Fruit fly (Drosophila melanogaster) whole organism, embryonic: ENCODE data around the gene SMSr.

Source experiments
- Bteb2 ChIP-seq: fragments of 200-800 bp; sonication (Bioruptor generic); optimal IDR thresholded peaks from 2 replicates; lab custom pipeline; 2016; ENCODE audit warnings: missing biosample characterization, missing genetic modification characterization
- CG10209 ChIP-seq: fragments of 200-800 bp; sonication (Bioruptor generic); optimal IDR thresholded peaks from 3 replicates; lab custom pipeline; 2017; ENCODE audit warnings: missing biosample characterization, mild to moderate bottlenecking, missing genetic modification characterization, missing genetic modification reagents
- CG10462 ChIP-seq: fragments of 200-800 bp; sonication (Bioruptor generic); optimal IDR thresholded peaks from 2 replicates; lab custom pipeline; 2016; ENCODE audit warnings: missing biosample characterization, missing genetic modification characterization
- CG11560 ChIP-seq: fragments of 200-800 bp; sonication (Bioruptor generic); IDR thresholded peaks from 3 replicates; pipeline ENCODE4 v1.3.6; 2022; ENCODE audit warnings: missing biosample characterization, missing genetic modification characterization
- CG11695 ChIP-seq: fragments of 200-800 bp; sonication (Bioruptor generic); IDR thresholded peaks from 3 replicates; pipeline ENCODE4 v1.3.6; 2022; ENCODE audit warnings: missing biosample characterization, missing genetic modification characterization
- CG12391 ChIP-seq: fragments of 200-800 bp; sonication (Bioruptor generic); optimal IDR thresholded peaks from 3 replicates; lab custom pipeline; 2018; ENCODE audit warnings: missing biosample characterization, mild to moderate bottlenecking, missing genetic modification characterization, moderate library complexity
- CG13296 ChIP-seq: fragments of 200-800 bp; sonication (Bioruptor generic); optimal IDR thresholded peaks from 3 replicates; lab custom pipeline; 2018; ENCODE audit warnings: missing biosample characterization, mild to moderate bottlenecking, missing genetic modification characterization
- CG15011 ChIP-seq: fragments of 200-800 bp; sonication (Bioruptor generic); optimal IDR thresholded peaks from 3 replicates; lab custom pipeline; 2018; ENCODE audit warnings: missing biosample characterization, mild to moderate bottlenecking, missing genetic modification characterization
- CG15479 ChIP-seq: fragments of 200-800 bp; sonication (Bioruptor generic); optimal IDR thresholded peaks from 3 replicates; lab custom pipeline; 2019; ENCODE audit warnings: missing biosample characterization, mild to moderate bottlenecking, missing genetic modification characterization, moderate library complexity
- CG16779 ChIP-seq: fragments of 200-800 bp; sonication (Bioruptor generic); IDR thresholded peaks from 2 replicates; pipeline ENCODE4 v1.3.6; 2022; ENCODE audit warnings: missing biosample characterization, missing genetic modification characterization
- CG17359 ChIP-seq: fragments of 200-800 bp; sonication (Bioruptor generic); optimal IDR thresholded peaks from 3 replicates; lab custom pipeline; 2018; ENCODE audit warnings: missing biosample characterization, mild to moderate bottlenecking, missing genetic modification characterization, moderate library complexity
- CG18764 ChIP-seq: fragments of 200-800 bp; sonication (Bioruptor generic); optimal IDR thresholded peaks from 3 replicates; lab custom pipeline; 2016; ENCODE audit warnings: missing biosample characterization, missing genetic modification characterization
- CG31388 ChIP-seq: fragments of 200-800 bp; sonication (Bioruptor generic); optimal IDR thresholded peaks from 2 replicates; lab custom pipeline; 2016; ENCODE audit warnings: missing biosample characterization, missing genetic modification characterization
- CG31441 ChIP-seq: fragments of 200-800 bp; sonication (Bioruptor generic); IDR thresholded peaks from 2 replicates; pipeline ENCODE4 v1.3.6; 2022; ENCODE audit warnings: missing biosample characterization, missing genetic modification characterization
- CG3163 ChIP-seq: fragments of 200-800 bp; sonication (Bioruptor generic); optimal IDR thresholded peaks from 3 replicates; lab custom pipeline; 2016; ENCODE audit warnings: missing biosample characterization, missing genetic modification characterization
- CG32767 ChIP-seq: fragments of 200-800 bp; sonication (Bioruptor generic); IDR thresholded peaks from 2 replicates; pipeline ENCODE4 v1.3.6; 2022; ENCODE audit warnings: missing biosample characterization, missing genetic modification characterization
- CG34376 ChIP-seq: fragments of 200-800 bp; sonication (Bioruptor generic); optimal IDR thresholded peaks from 2 replicates; lab custom pipeline; 2018; ENCODE audit warnings: missing biosample characterization, mild to moderate bottlenecking, missing genetic modification characterization
- CG6175 ChIP-seq: fragments of 200-800 bp; sonication (Bioruptor generic); IDR thresholded peaks from 3 replicates; pipeline ENCODE4 v1.3.6; 2022; ENCODE audit warnings: missing biosample characterization, missing genetic modification characterization
- CG6683 ChIP-seq: fragments of 200-800 bp; sonication (Bioruptor generic); optimal IDR thresholded peaks from 2 replicates; lab custom pipeline; 2017; ENCODE audit warnings: missing biosample characterization, mild to moderate bottlenecking, missing genetic modification characterization, missing genetic modification reagents
- CG7357 ChIP-seq: fragments of 200-800 bp; sonication (Bioruptor generic); IDR thresholded peaks from 3 replicates; pipeline ENCODE4 v1.3.6; 2022; ENCODE audit warnings: missing biosample characterization, missing genetic modification characterization
- CG7987 ChIP-seq: fragments of 200-800 bp; sonication (Bioruptor generic); optimal IDR thresholded peaks from 2 replicates; lab custom pipeline; 2018; ENCODE audit warnings: missing biosample characterization, mild to moderate bottlenecking, missing genetic modification characterization, moderate library complexity
- CG8478 ChIP-seq: fragments of >200 bp; optimal IDR thresholded peaks from 2 replicates; lab custom pipeline; 2018
- CG9437 ChIP-seq: fragments of 200-800 bp; sonication (Bioruptor generic); optimal IDR thresholded peaks from 2 replicates; lab custom pipeline; 2018; ENCODE audit warnings: missing biosample characterization, mild to moderate bottlenecking, missing genetic modification characterization
- CG9797 ChIP-seq: fragments of 200-800 bp; sonication (Bioruptor generic); optimal IDR thresholded peaks from 3 replicates; lab custom pipeline; 2018; ENCODE audit warnings: missing biosample characterization, mild to moderate bottlenecking, missing genetic modification characterization
- D19A ChIP-seq: fragments of 200-800 bp; optimal IDR thresholded peaks from 3 replicates; lab custom pipeline; 2019; ENCODE audit warnings: missing biosample characterization, mild to moderate bottlenecking, missing genetic modification characterization, moderate library complexity
- Dip2 ChIP-seq: fragments of 200-800 bp; sonication (Bioruptor generic); IDR thresholded peaks from 2 replicates; pipeline ENCODE4 v1.3.6; 2022; ENCODE audit warnings: missing biosample characterization, missing genetic modification characterization
- Ets65A ChIP-seq: fragments of 200-800 bp; sonication (Bioruptor generic); peaks from one replicate; lab custom pipeline; 2016; ENCODE audit warnings: missing biosample characterization, missing genetic modification characterization
- Pdp1 ChIP-seq, 2 experiments: fragments of 200-800 bp; sonication (Bioruptor generic); optimal IDR thresholded peaks; 3 replicates each; lab custom pipeline; 2016; ENCODE audit warnings: missing biosample characterization in 2 of 2, missing genetic modification characterization in 2 of 2, mild to moderate bottlenecking in 1 of 2, moderate library complexity in 1 of 2
- bbx ChIP-seq: fragments of 200-800 bp; sonication (Bioruptor generic); IDR thresholded peaks from 2 replicates; pipeline ENCODE4 v1.3.6; 2022; ENCODE audit warnings: missing biosample characterization, missing genetic modification characterization; ENCODE audit not compliant: partially characterized antibody
- bsh ChIP-seq, 2 experiments: fragments of 200-800 bp; sonication (Bioruptor generic); optimal IDR thresholded peaks; 2 replicates each; lab custom pipeline; 2017 to 2018; ENCODE audit warnings: mild to moderate bottlenecking in 2 of 2, missing biosample characterization in 2 of 2, missing genetic modification characterization in 2 of 2, moderate library complexity in 1 of 2
- caup ChIP-seq: fragments of 200-800 bp; sonication (Bioruptor generic); optimal IDR thresholded peaks from 3 replicates; lab custom pipeline; 2017; ENCODE audit warnings: missing biosample characterization, mild to moderate bottlenecking, missing genetic modification characterization, moderate library complexity; ENCODE audit not compliant: severe bottlenecking
- crp ChIP-seq, 2 experiments: fragments of 200-800 bp; sonication (Bioruptor generic); optimal IDR thresholded peaks; 2 replicates in 1 of 2; 3 replicates in 1 of 2; lab custom pipeline; 2017; ENCODE audit warnings: missing biosample characterization in 2 of 2, missing genetic modification characterization in 2 of 2, mild to moderate bottlenecking in 1 of 2, moderate library complexity in 1 of 2
- cwo ChIP-seq: fragments of 200-800 bp; sonication (Bioruptor generic); optimal IDR thresholded peaks from 3 replicates; lab custom pipeline; 2017; ENCODE audit warnings: missing biosample characterization, missing genetic modification characterization, mild to moderate bottlenecking, moderate library complexity, missing genetic modification reagents
- disco-r ChIP-seq: fragments of 200-800 bp; sonication (Bioruptor generic); optimal IDR thresholded peaks from 2 replicates; lab custom pipeline; 2016; ENCODE audit warnings: missing biosample characterization, missing genetic modification characterization
- eve ChIP-seq, 2 experiments: fragments of >200 bp; optimal IDR thresholded peaks; 2 replicates each; lab custom pipeline; 2017; ENCODE audit warnings: missing biosample characterization in 2 of 2, missing genetic modification characterization in 2 of 2
- exex ChIP-seq: fragments of 200-800 bp; sonication (Bioruptor generic); optimal IDR thresholded peaks from 4 replicates; lab custom pipeline; 2018; ENCODE audit warnings: missing biosample characterization, mild to moderate bottlenecking, missing genetic modification characterization, moderate library complexity
- her ChIP-seq: fragments of 200-800 bp; sonication (Bioruptor generic); optimal IDR thresholded peaks from 2 replicates; lab custom pipeline; 2016; ENCODE audit warnings: missing biosample characterization, missing genetic modification characterization
- jumu ChIP-seq: fragments of 200-800 bp; sonication (Bioruptor generic); optimal IDR thresholded peaks from 3 replicates; lab custom pipeline; 2016; ENCODE audit warnings: missing biosample characterization, missing genetic modification characterization
- lab ChIP-seq: fragments of 200-800 bp; sonication (Bioruptor generic); optimal IDR thresholded peaks from 3 replicates; lab custom pipeline; 2017; ENCODE audit warnings: missing biosample characterization, missing genetic modification characterization, mild to moderate bottlenecking, moderate library complexity, missing genetic modification reagents
- mirr ChIP-seq: fragments of 200-800 bp; sonication (Bioruptor generic); optimal IDR thresholded peaks from 3 replicates; lab custom pipeline; 2018; ENCODE audit warnings: missing biosample characterization, mild to moderate bottlenecking, missing genetic modification characterization
- sug ChIP-seq: fragments of 200-800 bp; optimal IDR thresholded peaks from 2 replicates; lab custom pipeline; 2019; ENCODE audit warnings: missing biosample characterization, mild to moderate bottlenecking, missing genetic modification characterization, moderate library complexity
- toy ChIP-seq: fragments of 200-800 bp; sonication (Bioruptor generic); IDR thresholded peaks from 2 replicates; pipeline ENCODE4 v1.3.6; 2022; ENCODE audit warnings: missing biosample characterization, missing genetic modification characterization
- unpg ChIP-seq: fragments of 200-800 bp; sonication (Bioruptor generic); optimal IDR thresholded peaks from 3 replicates; lab custom pipeline; 2018; ENCODE audit warnings: missing biosample characterization, mild to moderate bottlenecking, missing genetic modification characterization, moderate library complexity
- wor ChIP-seq: fragments of 200-800 bp; sonication (Bioruptor generic); IDR thresholded peaks from 2 replicates; pipeline ENCODE4 v1.3.6; 2022; ENCODE audit warnings: missing biosample characterization, missing genetic modification characterization
- yki ChIP-seq: fragments of >200 bp; optimal IDR thresholded peaks from 3 replicates; lab custom pipeline; 2018

Gene SMSr

DNA sequence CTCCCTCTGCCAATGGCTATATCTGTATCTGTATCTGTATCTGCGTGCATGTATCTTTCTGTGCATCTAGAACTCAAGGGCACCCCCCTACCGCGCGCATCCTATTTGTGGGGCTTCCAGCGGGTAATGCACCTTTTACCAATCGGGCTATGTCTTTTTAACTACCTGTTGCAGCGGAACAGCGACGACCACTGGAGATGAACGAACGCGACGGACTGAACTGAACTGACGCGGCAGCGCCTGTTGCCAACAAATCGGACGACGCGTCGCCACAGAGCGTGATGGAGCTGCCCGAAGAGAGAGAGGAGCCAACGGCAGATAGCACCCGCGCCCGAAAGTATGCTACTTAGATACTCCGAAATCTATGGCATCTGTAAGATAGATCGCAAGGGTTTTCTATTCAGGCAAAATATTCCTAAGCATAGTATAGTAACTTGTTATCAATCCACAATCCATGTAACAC is 36.3 kb downstream of the SMSr start, which contains the start of gene Cln7 (continued):
- TF ChIP-seq CG9797 (GFP tag; lab: Kevin White, UChicago), result no peak
- TF ChIP-seq crp (GFP tag; optimal IDR thresholded peaks at IDR 0.05; lab: Kevin White, UChicago), result no peak
- no peak for TF ChIP-seq yki (lab: Kevin White, UChicago)
- peak; percentile 29; the same call in 1 of the 3 replicates for TF ChIP-seq CG6175 (GFP tag; lab: Robert Waterston, UW)
- TF ChIP-seq CG15011, result no peak
- no peak for TF ChIP-seq toy
- no peak for TF ChIP-seq Ets65A (GFP tag; lab: Kevin White, UChicago)
- peak; percentile 12 for TF ChIP-seq CG12391
- TF ChIP-seq unpg (GFP tag; lab: Kevin White, UChicago), result peak; percentile 40
- TF ChIP-seq CG7987 (GFP tag; lab: Kevin White, UChicago), result peak; percentile 53
- TF ChIP-seq CG18764 (GFP tag; lab: Kevin White, UChicago), result no peak
- peak; percentile 2 for TF ChIP-seq CG6683 (GFP tag; lab: Kevin White, UChicago)
- TF ChIP-seq CG16779 (GFP tag; lab: Robert Waterston, UW), result 0 out of 2 replicates have a peak, but pooled peaks have one; percentile 26
- TF ChIP-seq disco-r (GFP tag; lab: Kevin White, UChicago), result no peak
- no peak for TF ChIP-seq her (GFP tag; lab: Kevin White, UChicago)
- TF ChIP-seq eve (GFP tag; optimal IDR thresholded peaks at IDR 0.05; lab: Kevin White, UChicago), result no peak
- TF ChIP-seq CG10462 (GFP tag; lab: Kevin White, UChicago), result no peak
- no peak for TF ChIP-seq CG31388 (GFP tag; lab: Kevin White, UChicago)
- TF ChIP-seq CG7357 (GFP tag; lab: Robert Waterston, UW), result no peak
- peak; percentile 48 for TF ChIP-seq caup (GFP tag; lab: Kevin White, UChicago)
- peak; percentile 74; the same call in 1 of the 2 replicates for TF ChIP-seq CG32767
- peak; percentile 62 for TF ChIP-seq bbx
- TF ChIP-seq CG10209 (GFP tag; lab: Kevin White, UChicago), result no peak
- no peak for TF ChIP-seq CG8478 (lab: Kevin White, UChicago)
- peak; percentile 38; the same call in 1 of the 2 replicates for TF ChIP-seq CG31441 (GFP tag; lab: Robert Waterston, UW)
- TF ChIP-seq CG11560, result no peak
- TF ChIP-seq Dip2 (GFP tag; lab: Robert Waterston, UW), result no peak
- peak; percentile 14 for TF ChIP-seq jumu (GFP tag; lab: Kevin White, UChicago)
- TF ChIP-seq CG17359, result peak; percentile 31
- peak; percentile 59 for TF ChIP-seq CG3163

DNA sequence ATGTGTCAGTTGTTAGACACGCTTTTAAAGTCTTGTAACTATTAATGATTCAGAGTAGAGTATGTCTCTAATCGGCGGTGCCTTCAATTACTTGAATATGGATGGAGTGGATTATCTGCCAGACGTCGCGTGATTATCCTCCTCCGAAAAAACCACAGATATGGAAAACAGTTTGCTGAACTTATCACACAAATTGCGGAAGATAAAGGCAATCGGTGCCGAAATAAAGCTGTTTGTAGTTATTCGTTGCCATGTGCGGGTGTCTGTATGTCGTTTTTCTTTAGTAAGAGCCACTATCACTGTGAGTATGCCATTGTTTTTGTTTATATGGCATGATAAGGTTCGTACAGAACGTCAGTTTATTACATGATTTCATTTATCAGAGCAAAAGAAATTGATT is 37.3 kb downstream of the SMSr start:
- TF ChIP-seq Bteb2 (GFP tag; lab: Kevin White, UChicago) (no peak), CG15479 (GFP tag; lab: Kevin White, UChicago) (peak; percentile 69), CG11695 (GFP tag; lab: Robert Waterston, UW) (no peak), bsh (GFP tag; optimal IDR thresholded peaks at IDR 0.05; lab: Kevin White, UChicago) (no peak), CG9437 (GFP tag; lab: Kevin White, UChicago) (no peak), exex (peak; percentile 96), sug (peak; percentile 38), CG15011 (no peak), D19A (tag; lab: Kevin White, UChicago) (no peak), cwo (GFP tag; lab: Kevin White, UChicago) (peak; percentile 68), mirr (GFP tag; lab: Kevin White, UChicago) (peak; percentile 91), CG34376 (GFP tag; lab: Kevin White, UChicago) (peak; percentile 77), lab (GFP tag; lab: Kevin White, UChicago) (peak; percentile 8), Pdp1 (GFP tag; optimal IDR thresholded peaks at IDR 0.05; lab: Kevin White, UChicago) (peak in 1 of 2 experiments; percentile 24), wor (GFP tag; lab: Robert Waterston, UW) (no peak), CG13296 (GFP tag; lab: Kevin White, UChicago) (peak; percentile 17)
